Fruit fly (Drosophila melanogaster) whole organism, embryonic: ENCODE results near the gene CG6294.
A peak's percentile ranks its signal among the peaks of the same experiment; 100 is the strongest.

Source experiments
- CG10267 ChIP-seq: fragments of 200-800 bp; sonication (Bioruptor generic); optimal IDR thresholded peaks from 2 replicates; lab custom pipeline; 2018; ENCODE audit warnings: missing biosample characterization, mild to moderate bottlenecking, missing genetic modification characterization, moderate library complexity
- CG10979 ChIP-seq: fragments of 200-800 bp; sonication (Bioruptor generic); optimal IDR thresholded peaks from 2 replicates; lab custom pipeline; 2018; ENCODE audit warnings: missing biosample characterization, mild to moderate bottlenecking, missing genetic modification characterization, moderate library complexity
- CG11247 ChIP-seq: fragments of 200-800 bp; sonication (Bioruptor generic); IDR thresholded peaks from 2 replicates; pipeline ENCODE4 v1.3.6; 2022; ENCODE audit warnings: missing biosample characterization, missing genetic modification characterization
- CG1233 ChIP-seq: fragments of 200-800 bp; sonication (Bioruptor generic); optimal IDR thresholded peaks from 4 replicates; lab custom pipeline; 2018; ENCODE audit warnings: missing biosample characterization, mild to moderate bottlenecking, missing genetic modification characterization
- CG13424 ChIP-seq: fragments of 200-800 bp; sonication (Bioruptor generic); optimal IDR thresholded peaks from 2 replicates; lab custom pipeline; 2019; ENCODE audit warnings: missing biosample characterization, mild to moderate bottlenecking, missing genetic modification characterization, moderate library complexity
- CG15479 ChIP-seq: fragments of 200-800 bp; sonication (Bioruptor generic); optimal IDR thresholded peaks from 3 replicates; lab custom pipeline; 2019; ENCODE audit warnings: missing biosample characterization, mild to moderate bottlenecking, missing genetic modification characterization, moderate library complexity
- CG15514 ChIP-seq: fragments of 200-800 bp; sonication (Bioruptor generic); optimal IDR thresholded peaks from 3 replicates; lab custom pipeline; 2017; ENCODE audit warnings: missing biosample characterization, missing genetic modification characterization, mild to moderate bottlenecking, moderate library complexity, missing genetic modification reagents
- CG1602 ChIP-seq: fragments of 200-800 bp; sonication (Bioruptor generic); optimal IDR thresholded peaks from 3 replicates; lab custom pipeline; 2016; ENCODE audit warnings: missing biosample characterization, missing genetic modification characterization
- CG16815 ChIP-seq: fragments of 200-800 bp; sonication (Bioruptor generic); optimal IDR thresholded peaks from 3 replicates; lab custom pipeline; 2017; ENCODE audit warnings: missing biosample characterization, mild to moderate bottlenecking, missing genetic modification characterization
- CG17359 ChIP-seq: fragments of 200-800 bp; sonication (Bioruptor generic); optimal IDR thresholded peaks from 3 replicates; lab custom pipeline; 2018; ENCODE audit warnings: missing biosample characterization, mild to moderate bottlenecking, missing genetic modification characterization, moderate library complexity
- CG30403 ChIP-seq: fragments of 200-800 bp; sonication (Bioruptor generic); optimal IDR thresholded peaks from 3 replicates; lab custom pipeline; 2016; ENCODE audit warnings: missing biosample characterization, missing genetic modification characterization
- CG34376 ChIP-seq: fragments of 200-800 bp; sonication (Bioruptor generic); optimal IDR thresholded peaks from 2 replicates; lab custom pipeline; 2018; ENCODE audit warnings: missing biosample characterization, mild to moderate bottlenecking, missing genetic modification characterization
- CG6654 ChIP-seq: fragments of 200-800 bp; sonication (Bioruptor generic); optimal IDR thresholded peaks from 2 replicates; lab custom pipeline; 2017; ENCODE audit warnings: missing biosample characterization, mild to moderate bottlenecking, missing genetic modification characterization
- CG7357 ChIP-seq: fragments of 200-800 bp; sonication (Bioruptor generic); IDR thresholded peaks from 3 replicates; pipeline ENCODE4 v1.3.6; 2022; ENCODE audit warnings: missing biosample characterization, missing genetic modification characterization
- CG9797 ChIP-seq: fragments of 200-800 bp; sonication (Bioruptor generic); optimal IDR thresholded peaks from 3 replicates; lab custom pipeline; 2018; ENCODE audit warnings: missing biosample characterization, mild to moderate bottlenecking, missing genetic modification characterization
- Deaf1 ChIP-seq: fragments of 200-800 bp; optimal IDR thresholded peaks from 3 replicates; lab custom pipeline; 2019; ENCODE audit warnings: missing biosample characterization, mild to moderate bottlenecking, missing genetic modification characterization, moderate library complexity
- Drgx ChIP-seq: fragments of 200-800 bp; sonication (Bioruptor generic); IDR thresholded peaks from 2 replicates; pipeline ENCODE4 v1.3.6; 2022; ENCODE audit warnings: missing biosample characterization, missing genetic modification characterization
- E2f1 ChIP-seq: fragments of 200-800 bp; sonication (Bioruptor generic); IDR thresholded peaks from 2 replicates; pipeline ENCODE4 v1.3.6; 2022; ENCODE audit warnings: missing biosample characterization, missing genetic modification characterization
- GATAe ChIP-seq: fragments of 200-800 bp; sonication (Bioruptor generic); conservative IDR thresholded peaks from 2 replicates; pipeline ENCODE4 v1.3.6; 2022; ENCODE audit warnings: missing biosample characterization, missing genetic modification characterization
- HLH4C ChIP-seq: fragments of 200-800 bp; sonication (Bioruptor generic); IDR thresholded peaks from 3 replicates; pipeline ENCODE4 v1.3.6; 2022; ENCODE audit warnings: missing biosample characterization, missing genetic modification characterization; ENCODE audit not compliant: partially characterized antibody
- HmgD ChIP-seq: fragments of 200-800 bp; sonication (Bioruptor generic); optimal IDR thresholded peaks from 3 replicates; lab custom pipeline; 2016; ENCODE audit warnings: missing biosample characterization, missing genetic modification characterization
- Med ChIP-seq: fragments of 200-800 bp; sonication (Bioruptor generic); peaks from one replicate; lab custom pipeline; 2016; ENCODE audit warnings: missing biosample characterization, missing genetic modification characterization, mild to moderate bottlenecking, inconsistent platforms, moderate library complexity
- NFAT ChIP-seq: fragments of 200-800 bp; sonication (Bioruptor generic); IDR thresholded peaks from 2 replicates; pipeline ENCODE4 v1.3.6; 2022; ENCODE audit warnings: missing biosample characterization, missing genetic modification characterization
- Pdp1 ChIP-seq, 2 experiments: fragments of 200-800 bp; sonication (Bioruptor generic); optimal IDR thresholded peaks; 3 replicates each; lab custom pipeline; 2016; ENCODE audit warnings: missing biosample characterization in 2 of 2, missing genetic modification characterization in 2 of 2, mild to moderate bottlenecking in 1 of 2, moderate library complexity in 1 of 2
- Ptx1 ChIP-seq: fragments of 200-800 bp; sonication (Bioruptor generic); IDR thresholded peaks from 2 replicates; pipeline ENCODE4 v1.3.6; 2022; ENCODE audit warnings: missing biosample characterization, missing genetic modification characterization
- al ChIP-seq: fragments of 200-800 bp; sonication (Bioruptor generic); IDR thresholded peaks from 2 replicates; pipeline ENCODE4 v1.3.6; 2022; ENCODE audit warnings: missing biosample characterization, missing genetic modification characterization
- ara ChIP-seq: fragments of 200-800 bp; sonication (Bioruptor generic); IDR thresholded peaks from 2 replicates; pipeline ENCODE4 v1.3.6; 2022; ENCODE audit warnings: missing biosample characterization, missing genetic modification characterization
- az2 ChIP-seq: fragments of 200-800 bp; sonication (Bioruptor generic); optimal IDR thresholded peaks from 3 replicates; lab custom pipeline; 2016; ENCODE audit warnings: missing biosample characterization, missing genetic modification characterization
- chinmo ChIP-seq: fragments of 200-800 bp; sonication (Bioruptor generic); IDR thresholded peaks from 4 replicates; pipeline ENCODE4 v1.3.6; 2022; ENCODE audit warnings: missing biosample characterization, missing genetic modification characterization; ENCODE audit not compliant: partially characterized antibody
- chm ChIP-seq: fragments of 200-800 bp; sonication (Bioruptor generic); IDR thresholded peaks from 2 replicates; pipeline ENCODE4 v1.3.6; 2022; ENCODE audit warnings: missing biosample characterization, missing genetic modification characterization
- ci ChIP-seq: fragments of 200-800 bp; sonication (Bioruptor generic); IDR thresholded peaks from 3 replicates; pipeline ENCODE4 v1.3.6; 2022; ENCODE audit warnings: missing biosample characterization, missing genetic modification characterization
- danr ChIP-seq: fragments of 200-800 bp; sonication (Bioruptor generic); IDR thresholded peaks from 2 replicates; pipeline ENCODE4 v1.3.6; 2022; ENCODE audit warnings: missing biosample characterization, missing genetic modification characterization
- dimm ChIP-seq: fragments of 200-800 bp; sonication (Bioruptor generic); IDR thresholded peaks from 2 replicates; pipeline ENCODE4 v1.3.6; 2022; ENCODE audit warnings: missing biosample characterization, missing genetic modification characterization
- disco-r ChIP-seq: fragments of 200-800 bp; sonication (Bioruptor generic); optimal IDR thresholded peaks from 2 replicates; lab custom pipeline; 2016; ENCODE audit warnings: missing biosample characterization, missing genetic modification characterization
- dmrt99B ChIP-seq: fragments of 200-800 bp; sonication (Bioruptor generic); optimal IDR thresholded peaks from 2 replicates; lab custom pipeline; 2018; ENCODE audit warnings: missing biosample characterization, mild to moderate bottlenecking, missing genetic modification characterization, moderate library complexity
- dpn ChIP-seq, 2 experiments: fragments of 200-800 bp; sonication (Bioruptor generic); optimal IDR thresholded peaks; 3 replicates each; lab custom pipeline; 2016; ENCODE audit warnings: missing biosample characterization in 2 of 2, missing genetic modification characterization in 2 of 2
- dysf ChIP-seq: fragments of 200-800 bp; sonication (Bioruptor generic); IDR thresholded peaks from 3 replicates; pipeline ENCODE4 v1.3.6; 2022; ENCODE audit warnings: missing biosample characterization, missing genetic modification characterization
- emc ChIP-seq: fragments of 200-800 bp; sonication (Bioruptor generic); optimal IDR thresholded peaks from 2 replicates; lab custom pipeline; 2016; ENCODE audit warnings: missing biosample characterization, missing genetic modification characterization
- eyg ChIP-seq: fragments of 200-800 bp; sonication (Bioruptor generic); optimal IDR thresholded peaks from 3 replicates; lab custom pipeline; 2016; ENCODE audit warnings: missing biosample characterization, missing genetic modification characterization
- fd96Cb ChIP-seq: fragments of 200-800 bp; sonication (Bioruptor generic); optimal IDR thresholded peaks from 2 replicates; lab custom pipeline; 2018; ENCODE audit warnings: missing biosample characterization, mild to moderate bottlenecking, missing genetic modification characterization, moderate library complexity
- insv ChIP-seq, 2 experiments: fragments of 200-800 bp; sonication (Bioruptor generic); optimal IDR thresholded peaks; 3 replicates each; lab custom pipeline; 2016 to 2018; ENCODE audit warnings: missing biosample characterization in 2 of 2, missing genetic modification characterization in 2 of 2
- lilli ChIP-seq: fragments of 200-800 bp; sonication (Bioruptor generic); optimal IDR thresholded peaks from 3 replicates; lab custom pipeline; 2016; ENCODE audit warnings: missing biosample characterization, missing genetic modification characterization
- otp ChIP-seq: fragments of 200-800 bp; sonication (Bioruptor generic); IDR thresholded peaks from 3 replicates; pipeline ENCODE4, ENCODE4 v1.3.6; 2022; ENCODE audit warnings: missing biosample characterization, missing genetic modification characterization
- pfk ChIP-seq: fragments of 200-800 bp; sonication (Bioruptor generic); optimal IDR thresholded peaks from 2 replicates; lab custom pipeline; 2018; ENCODE audit warnings: missing biosample characterization, mild to moderate bottlenecking, missing genetic modification characterization, moderate library complexity
- prd ChIP-seq, 3 experiments: fragments of >200 bp in 2 of 3; fragments of 200-800 bp in 1 of 3; sonication (Bioruptor generic) in 1 of 3; optimal IDR thresholded peaks in 2 of 3; IDR thresholded peaks in 1 of 3; 2 replicates in 2 of 3; 3 replicates in 1 of 3; pipeline versions ENCODE4 v1.3.6 to Lab custom; 2017 to 2022; ENCODE audit warnings: missing biosample characterization in 1 of 3, missing genetic modification characterization in 1 of 3
- row ChIP-seq: fragments of 200-800 bp; sonication (Bioruptor generic); IDR thresholded peaks from 3 replicates; pipeline ENCODE4 v1.3.6; 2022; ENCODE audit warnings: missing biosample characterization, missing genetic modification characterization
- so ChIP-seq: fragments of 200-800 bp; sonication (Bioruptor generic); IDR thresholded peaks from 3 replicates; pipeline ENCODE4 v1.3.6; 2022; ENCODE audit warnings: missing biosample characterization, missing genetic modification characterization
- tgo ChIP-seq: fragments of 200-800 bp; sonication (Bioruptor generic); IDR thresholded peaks from 3 replicates; pipeline ENCODE4 v1.3.6; 2022; ENCODE audit warnings: missing biosample characterization, missing genetic modification characterization
- zfh1 ChIP-seq: fragments of 200-800 bp; sonication (Bioruptor generic); IDR thresholded peaks from 3 replicates; pipeline ENCODE4 v1.3.6; 2022; ENCODE audit warnings: missing biosample characterization, missing genetic modification characterization

The CG6294 gene

dm6 chrX:15453121-15453520 is 9.4 kb upstream of the CG6294 start, which contains the start of gene CG11655 (continued):
- TF ChIP-seq prd (optimal IDR thresholded peaks at IDR 0.05; lab: Kevin White, UChicago) (no peak), prd (GFP tag; IDR thresholded peaks at IDR 0.05; lab: Robert Waterston, UW) (peak; percentile 69; the same call in 2 of the 3 replicates), CG9797 (GFP tag; lab: Kevin White, UChicago) (no peak), CG7357 (GFP tag; lab: Robert Waterston, UW) (no peak), NFAT (GFP tag; lab: Robert Waterston, UW) (0 out of 2 replicates have a peak, but pooled peaks have one; percentile 11), GATAe (0 out of 2 replicates have a peak, but pooled peaks have one; percentile 53), Med (GFP tag; lab: Kevin White, UChicago) (peak; percentile 24), dimm (GFP tag; lab: Robert Waterston, UW) (no peak), row (GFP tag; lab: Robert Waterston, UW) (peak; percentile 86), CG1233 (GFP tag; lab: Kevin White, UChicago) (peak; percentile 38), Drgx (GFP tag; lab: Robert Waterston, UW) (peak; percentile 12; the same call in 1 of the 2 replicates), fd96Cb (tag; lab: Kevin White, UChicago) (no peak), emc (GFP tag; lab: Kevin White, UChicago) (no peak), danr (0 out of 2 replicates have a peak, but pooled peaks have one; percentile 24), Ptx1 (GFP tag; lab: Robert Waterston, UW) (peak; percentile 51; the same call in 1 of the 2 replicates), E2f1 (GFP tag; lab: Robert Waterston, UW) (peak; percentile 28; the same call in 1 of the 2 replicates), HLH4C (no peak), chm (0 out of 2 replicates have a peak, but pooled peaks have one; percentile 43), dysf (GFP tag; lab: Robert Waterston, UW) (peak; percentile 41; the same call in 1 of the 3 replicates), chinmo (GFP tag; lab: Robert Waterston, UW) (0 out of 4 replicates have a peak, but pooled peaks have one; percentile 52), disco-r (GFP tag; lab: Kevin White, UChicago) (no peak), CG16815 (GFP tag; lab: Kevin White, UChicago) (no peak), dpn (GFP tag; optimal IDR thresholded peaks at IDR 0.05; lab: Kevin White, UChicago) (peak in 1 of 2 experiments; percentile 17), otp (peak; percentile 75; the same call in 2 of the 3 replicates), HmgD (GFP tag; lab: Kevin White, UChicago) (no peak), CG30403 (GFP tag; lab: Kevin White, UChicago) (peak; percentile 27), CG10267 (tag; lab: Kevin White, UChicago) (peak; percentile 1), CG15479 (GFP tag; lab: Kevin White, UChicago) (peak; percentile 54), Pdp1 (GFP tag; optimal IDR thresholded peaks at IDR 0.05; lab: Kevin White, UChicago) (peak in 1 of 2 experiments; percentile 32), CG13424 (tag; lab: Kevin White, UChicago) (peak; percentile 13), az2 (GFP tag; lab: Kevin White, UChicago) (peak; percentile 25), CG15514 (peak; percentile 48), so (GFP tag; lab: Robert Waterston, UW) (no peak), pfk (no peak), al (GFP tag; lab: Robert Waterston, UW) (peak; percentile 37; the same call in 1 of the 2 replicates), lilli (peak; percentile 33), CG1602 (peak; percentile 24), tgo (GFP tag; lab: Robert Waterston, UW) (peak; percentile 21; the same call in 1 of the 3 replicates), ara (peak; percentile 47; the same call in 1 of the 2 replicates), CG34376 (peak; percentile 15), dmrt99B (tag; lab: Kevin White, UChicago) (no peak), eyg (no peak), ci (GFP tag; lab: Robert Waterston, UW) (0 out of 3 replicates have a peak, but pooled peaks have one; percentile 36), CG10979 (tag; lab: Kevin White, UChicago) (peak; percentile 23), CG17359 (tag; lab: Kevin White, UChicago) (peak; percentile 4), CG6654 (no peak), Deaf1 (tag; lab: Kevin White, UChicago) (no peak), CG11247 (GFP tag; lab: Robert Waterston, UW) (no peak), zfh1 (GFP tag; lab: Robert Waterston, UW) (peak; percentile 68; the same call in 2 of the 3 replicates), insv (GFP tag; optimal IDR thresholded peaks at IDR 0.05; lab: Kevin White, UChicago) (peak in 1 of 2 experiments; percentile 89)
